Fruit fly (Drosophila melanogaster): ENCODE results near the gene Task7.

The Task7 gene

dm6 chr3R:9401127-9401603 lies 10.9 kb downstream of the Task7 start, which contains the start of the genes RpL34b and CG8132 (continued):
- TF ChIP-seq CG4730 (GFP tag; IDR thresholded peaks at IDR 0.05) (peak; percentile 89), Mes4 (GFP tag; optimal IDR thresholded peaks at IDR 0.05) (peak; percentile 94), Bgb (GFP tag; IDR thresholded peaks at IDR 0.05; ENCODE audit: partially characterized antibody) (peak; percentile 61), grn (GFP tag; optimal IDR thresholded peaks at IDR 0.05) (peak; percentile 94), ara (GFP tag; IDR thresholded peaks at IDR 0.05) (peak; percentile 92), CG11696 (GFP tag; IDR thresholded peaks at IDR 0.05) (peak; percentile 89), sna (GFP tag; IDR thresholded peaks at IDR 0.05; ENCODE audit: partially characterized antibody) (no peak; the same call in 1 of the 2 replicates), Sin3A (optimal IDR thresholded peaks at IDR 0.05) (peak; percentile 88), CG3065 (GFP tag; optimal IDR thresholded peaks at IDR 0.05) (peak; percentile 88), ftz-f1 (GFP tag; optimal IDR thresholded peaks at IDR 0.05) (peak; percentile 95), dm (GFP tag; optimal IDR thresholded peaks at IDR 0.05) (peak; percentile 100), CG7357 (GFP tag; IDR thresholded peaks at IDR 0.05) (peak; percentile 83), cg (GFP tag; optimal IDR thresholded peaks at IDR 0.05) (no peak), Dp (GFP tag; optimal IDR thresholded peaks at IDR 0.05) (peak; percentile 59), Dek (tag; optimal IDR thresholded peaks at IDR 0.05) (peak; percentile 96), fru (optimal IDR thresholded peaks at IDR 0.05) (no peak), wek (GFP tag; optimal IDR thresholded peaks at IDR 0.05) (peak; percentile 79), CG6683 (GFP tag; optimal IDR thresholded peaks at IDR 0.05) (peak; percentile 90), pb (GFP tag; optimal IDR thresholded peaks at IDR 0.05) (peak; percentile 91), fd102C (GFP tag; optimal IDR thresholded peaks at IDR 0.05) (peak; percentile 91), tin (GFP tag; optimal IDR thresholded peaks at IDR 0.05) (peak; percentile 95), seq (GFP tag; IDR thresholded peaks at IDR 0.05) (peak; percentile 94), CG15601 (tag; optimal IDR thresholded peaks at IDR 0.05) (peak; percentile 92), Nf-YB (GFP tag; optimal IDR thresholded peaks at IDR 0.05) (peak; percentile 81), repo (GFP tag; optimal IDR thresholded peaks at IDR 0.05) (peak; percentile 89), sim (GFP tag; IDR thresholded peaks at IDR 0.05) (peak; percentile 85), CG4404 (GFP tag; IDR thresholded peaks at IDR 0.05) (peak; percentile 95), CG1792 (GFP tag; optimal IDR thresholded peaks at IDR 0.05) (peak; percentile 93), Hr78 (GFP tag; optimal IDR thresholded peaks at IDR 0.05) (no peak), bigmax (GFP tag; optimal IDR thresholded peaks at IDR 0.05) (peak; percentile 75), CG11247 (GFP tag; IDR thresholded peaks at IDR 0.05) (peak; percentile 97), lola (GFP tag; optimal IDR thresholded peaks at IDR 0.05) (peak in 1 of 3 experiments; percentile 92), CG7271 (tag; optimal IDR thresholded peaks at IDR 0.05) (peak; percentile 86), CG14965 (GFP tag; optimal IDR thresholded peaks at IDR 0.05; ENCODE audit: borderline replicate concordance) (peak; percentile 60), CG1233 (GFP tag; optimal IDR thresholded peaks at IDR 0.05) (peak; percentile 96), CG17612 (GFP tag; IDR thresholded peaks at IDR 0.05) (peak; percentile 91), CG13894 (tag; optimal IDR thresholded peaks at IDR 0.05) (peak; percentile 97), kah (GFP tag; optimal IDR thresholded peaks at IDR 0.05) (peak; percentile 95), HLH4C (GFP tag; IDR thresholded peaks at IDR 0.05; ENCODE audit: partially characterized antibody) (peak; percentile 19; the same call in 1 of the 3 replicates), dmrt99B (tag; optimal IDR thresholded peaks at IDR 0.05) (peak; percentile 91), CG2116 (GFP tag; optimal IDR thresholded peaks at IDR 0.05) (peak; percentile 91), CG4707 (GFP tag; optimal IDR thresholded peaks at IDR 0.05) (peak; percentile 85), H15 (GFP tag; IDR thresholded peaks at IDR 0.05) (peak; percentile 94), CG8478 (optimal IDR thresholded peaks at IDR 0.05) (no peak), onecut (GFP tag; IDR thresholded peaks at IDR 0.05) (peak; percentile 88), tll (GFP tag; optimal IDR thresholded peaks at IDR 0.05) (peak in 1 of 2 experiments; percentile 58), Poxn (GFP tag; IDR thresholded peaks at IDR 0.05) (peak; percentile 88), B-H1 (GFP tag; IDR thresholded peaks at IDR 0.05) (peak; percentile 89), CG1832 (GFP tag; optimal IDR thresholded peaks at IDR 0.05) (no peak), CG17568 (GFP tag; optimal IDR thresholded peaks at IDR 0.05) (no peak)

Measured in whole organism, embryonic.